Worm (Caenorhabditis elegans): ENCODE data around the gene nhr-163.

DNA sequence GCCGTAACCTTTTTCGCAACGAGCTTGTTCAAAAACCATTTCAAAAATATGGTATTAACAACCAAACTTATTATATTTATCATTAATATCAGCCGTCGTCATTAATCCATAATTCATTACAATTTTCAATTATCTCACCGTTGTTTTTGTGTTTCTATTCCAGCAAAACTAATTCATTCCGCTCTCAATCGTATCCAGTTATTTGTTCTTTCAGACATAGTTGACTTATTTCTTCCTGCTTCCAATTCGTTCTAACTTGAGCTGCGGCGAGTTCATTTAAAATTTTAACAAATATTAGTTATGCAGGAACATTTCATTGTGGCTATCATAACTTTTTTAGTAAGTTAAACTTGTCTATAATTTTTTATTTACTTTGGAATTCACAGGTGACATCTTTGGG, 9.8 kb downstream of the nhr-163 start, which contains the start of gene srx-16:
- TF ChIP-seq spr-1 (tag; optimal IDR thresholded peaks at IDR 0.05) (no peak), lin-1 (GFP tag; IDR thresholded peaks at IDR 0.05) (no peak), nhr-77 (tag; optimal IDR thresholded peaks at IDR 0.05) (no peak), lsy-2 (tag; optimal IDR thresholded peaks at IDR 0.05) (no peak), mxl-2 (GFP tag; conservative IDR thresholded peaks at IDR 0.05) (no peak), ceh-44 (GFP tag; IDR thresholded peaks at IDR 0.05) (no peak), nhr-10 (tag; optimal IDR thresholded peaks at IDR 0.05) (no peak), unc-62 (GFP tag; optimal IDR thresholded peaks at IDR 0.05 in 1 of 2) (peak in 1 of 2 experiments; percentile 32), unc-62 (tag; optimal IDR thresholded peaks at IDR 0.05) (no peak), php-3 (GFP tag; IDR thresholded peaks at IDR 0.05) (no peak), mep-1 (tag; optimal IDR thresholded peaks at IDR 0.05) (no peak), nhr-237 (tag; optimal IDR thresholded peaks at IDR 0.05) (no peak), set-16 (GFP tag; IDR thresholded peaks at IDR 0.05) (no peak), nhr-48 (tag; optimal IDR thresholded peaks at IDR 0.05) (no peak)
